Worm (Caenorhabditis elegans) whole organism, L2 larva: ENCODE data around the gene C04F5.2.

Source experiments
- C34F6.9 ChIP-seq: fragments of 150-350 bp; optimal IDR thresholded peaks from 2 replicates; lab custom pipeline; 2014; ENCODE audit warnings: missing biosample characterization, missing genetic modification characterization
- F13H6.1 ChIP-seq: sonication (generic microtip); optimal IDR thresholded peaks from 2 replicates; lab custom pipeline; 2016; ENCODE audit warnings: missing genetic modification characterization, missing compliant biosample characterization
- R02D3.7 ChIP-seq: fragments of 150-350 bp; optimal IDR thresholded peaks from 2 replicates; lab custom pipeline; 2014; ENCODE audit warnings: missing biosample characterization, missing genetic modification characterization
- ZK546.5 ChIP-seq: sonication (generic microtip); optimal IDR thresholded peaks from 2 replicates; lab custom pipeline; 2017; ENCODE audit warnings: missing biosample characterization, missing genetic modification characterization
- alr-1 ChIP-seq: fragments of 150-350 bp; optimal IDR thresholded peaks from 2 replicates; lab custom pipeline; 2014; ENCODE audit warnings: missing biosample characterization, missing genetic modification characterization
- blmp-1 ChIP-seq: sonication (generic microtip); optimal IDR thresholded peaks from 2 replicates; lab custom pipeline; 2017; ENCODE audit warnings: missing genetic modification characterization, mild to moderate bottlenecking, missing compliant biosample characterization, antibody characterized with exemption, moderate library complexity; ENCODE audit not compliant: insufficient read depth
- dmd-4 ChIP-seq: sonication (generic microtip); optimal IDR thresholded peaks from 2 replicates; lab custom pipeline; 2017; ENCODE audit warnings: missing biosample characterization, missing genetic modification characterization
- elt-3 ChIP-seq: sonication (generic microtip); optimal IDR thresholded peaks from 2 replicates; lab custom pipeline; 2017; ENCODE audit warnings: missing biosample characterization, missing genetic modification characterization
- fos-1 ChIP-seq: fragments of 150-350 bp; optimal IDR thresholded peaks from 2 replicates; lab custom pipeline; 2014; ENCODE audit warnings: missing biosample characterization, missing genetic modification characterization
- gmeb-1 ChIP-seq: fragments of 150-350 bp; optimal IDR thresholded peaks from 2 replicates; lab custom pipeline; 2014; ENCODE audit warnings: missing biosample characterization, missing genetic modification characterization
- lin-11 ChIP-seq: fragments of 150-350 bp; sonication (generic microtip); optimal IDR thresholded peaks from 2 replicates; lab custom pipeline; 2014; ENCODE audit warnings: missing biosample characterization, missing genetic modification characterization, inconsistent platforms, mixed read lengths
- lin-39 ChIP-seq: fragments of 150-350 bp; optimal IDR thresholded peaks from 2 replicates; lab custom pipeline; 2014; ENCODE audit warnings: missing biosample characterization, missing genetic modification reagents, missing genetic modification characterization
- mab-5 ChIP-seq: fragments of 150-350 bp; optimal IDR thresholded peaks from 2 replicates; lab custom pipeline; 2014; ENCODE audit warnings: missing biosample characterization, missing genetic modification characterization
- mbf-1 ChIP-seq: sonication (generic microtip); optimal IDR thresholded peaks from 2 replicates; lab custom pipeline; 2017; ENCODE audit warnings: missing biosample characterization, missing genetic modification characterization
- mdl-1 ChIP-seq, 2 experiments: fragments of 150-350 bp in 1 of 2; sonication (generic microtip) in 1 of 2; optimal IDR thresholded peaks; 2 replicates each; lab custom pipeline; 2017; ENCODE audit warnings: missing biosample characterization in 2 of 2, missing genetic modification characterization in 2 of 2
- nhr-11 ChIP-seq: fragments of 150-350 bp; optimal IDR thresholded peaks from 2 replicates; lab custom pipeline; 2014; ENCODE audit warnings: missing biosample characterization, missing genetic modification characterization
- nhr-12 ChIP-seq: fragments of 150-350 bp; optimal IDR thresholded peaks from 2 replicates; lab custom pipeline; 2014; ENCODE audit warnings: missing biosample characterization, missing genetic modification characterization
- nhr-129 ChIP-seq: fragments of 150-350 bp; optimal IDR thresholded peaks from 2 replicates; lab custom pipeline; 2014; ENCODE audit warnings: missing biosample characterization, missing genetic modification characterization
- nhr-21 ChIP-seq: fragments of 150-350 bp; optimal IDR thresholded peaks from 2 replicates; lab custom pipeline; 2014; ENCODE audit warnings: missing biosample characterization, missing genetic modification characterization
- nhr-23 ChIP-seq: fragments of 150-350 bp; optimal IDR thresholded peaks from 2 replicates; lab custom pipeline; 2014; ENCODE audit warnings: missing biosample characterization, missing genetic modification reagents, missing genetic modification characterization
- nhr-25 ChIP-seq: fragments of 150-350 bp; sonication (generic microtip); optimal IDR thresholded peaks from 3 replicates; lab custom pipeline; 2014; ENCODE audit warnings: missing biosample characterization, missing genetic modification characterization
- nhr-6 ChIP-seq: fragments of 150-350 bp; optimal IDR thresholded peaks from 2 replicates; lab custom pipeline; 2014; ENCODE audit warnings: missing biosample characterization, missing genetic modification characterization
- nhr-77 ChIP-seq: fragments of 150-350 bp; optimal IDR thresholded peaks from 2 replicates; lab custom pipeline; 2014; ENCODE audit warnings: missing biosample characterization, missing genetic modification characterization
- peb-1 ChIP-seq: fragments of 150-350 bp; optimal IDR thresholded peaks from 2 replicates; lab custom pipeline; 2014; ENCODE audit warnings: missing biosample characterization, missing genetic modification characterization
- sem-4 ChIP-seq: fragments of 150-350 bp; optimal IDR thresholded peaks from 2 replicates; lab custom pipeline; 2014; ENCODE audit warnings: missing biosample characterization, missing genetic modification reagents, missing genetic modification characterization
- skn-1 ChIP-seq: sonication (generic microtip); optimal IDR thresholded peaks from 2 replicates; lab custom pipeline; 2017; ENCODE audit warnings: missing biosample characterization, missing genetic modification characterization
- sma-3 ChIP-seq: sonication (generic microtip); optimal IDR thresholded peaks from 2 replicates; lab custom pipeline; 2016; ENCODE audit warnings: missing genetic modification reagents, missing genetic modification characterization, missing compliant biosample characterization
- sma-9 ChIP-seq, 2 experiments: fragments of 150-350 bp in 1 of 2; sonication (generic microtip) in 1 of 2; optimal IDR thresholded peaks; 2 replicates each; lab custom pipeline; 2014 to 2016; ENCODE audit warnings: missing genetic modification characterization in 2 of 2, mild to moderate bottlenecking in 1 of 2, missing biosample characterization in 1 of 2, missing compliant biosample characterization in 1 of 2, missing genetic modification reagents in 1 of 2, moderate library complexity in 1 of 2
- snpc-4 ChIP-seq: fragments of 150-350 bp; optimal IDR thresholded peaks from 2 replicates; lab custom pipeline; 2014; ENCODE audit warnings: missing biosample characterization, missing genetic modification characterization
- unc-39 ChIP-seq: fragments of 150-350 bp; optimal IDR thresholded peaks from 2 replicates; lab custom pipeline; 2014; ENCODE audit warnings: missing biosample characterization, missing genetic modification characterization
- unc-62 ChIP-seq: fragments of 150-350 bp; optimal IDR thresholded peaks from 2 replicates; lab custom pipeline; 2014; ENCODE audit warnings: missing biosample characterization, missing genetic modification reagents, missing genetic modification characterization
- zag-1 ChIP-seq: fragments of 150-350 bp; optimal IDR thresholded peaks from 2 replicates; lab custom pipeline; 2014; ENCODE audit warnings: missing biosample characterization, missing genetic modification characterization
- ztf-11 ChIP-seq: sonication (generic microtip); optimal IDR thresholded peaks from 2 replicates; lab custom pipeline; 2017; ENCODE audit warnings: missing biosample characterization, missing genetic modification characterization

C04F5.2 gene

DNA sequence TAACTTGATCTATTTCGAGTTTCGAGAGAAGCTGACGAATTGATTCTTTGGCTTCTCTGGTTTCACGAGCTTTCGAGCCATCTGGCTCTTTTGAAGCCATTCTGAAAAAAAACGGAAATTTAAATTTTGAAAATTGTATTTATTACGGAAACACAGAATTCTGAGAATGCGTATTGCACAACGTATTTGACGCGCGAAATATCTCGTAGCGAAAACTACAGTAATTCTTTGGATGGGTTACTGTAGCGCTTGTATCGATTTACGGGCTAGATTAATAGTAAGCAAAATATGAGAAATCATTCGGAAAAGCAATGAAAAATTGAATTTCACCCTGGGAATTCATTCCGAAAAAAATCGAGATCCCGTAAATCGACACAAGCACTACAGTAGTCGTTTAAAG is 16.7 kb upstream of the C04F5.2 start, which contains the start of gene C04F5.8:
C04F5.8 (minus strand) TSS at position 101 of the 400 bp plus-strand sequence.
- TF ChIP-seq C34F6.9 (tag; lab: Kevin White, UChicago) (no peak), nhr-6 (no peak), gmeb-1 (tag; lab: Kevin White, UChicago) (no peak), zag-1 (tag; lab: Kevin White, UChicago) (no peak), sma-9 (GFP tag; optimal IDR thresholded peaks at IDR 0.05; lab: Kevin White, UChicago) (no peak), sma-9 (tag; optimal IDR thresholded peaks at IDR 0.05; lab: Kevin White, UChicago) (no peak), nhr-77 (tag; lab: Kevin White, UChicago) (no peak), nhr-129 (no peak), peb-1 (no peak), mbf-1 (tag; lab: Kevin White, UChicago) (no peak), unc-39 (no peak), snpc-4 (tag; lab: Kevin White, UChicago) (no peak), R02D3.7 (tag; lab: Kevin White, UChicago) (no peak), skn-1 (tag; lab: Kevin White, UChicago) (no peak)
- TF ChIP-seq, all 48 proteins: peak for 0

DNA sequence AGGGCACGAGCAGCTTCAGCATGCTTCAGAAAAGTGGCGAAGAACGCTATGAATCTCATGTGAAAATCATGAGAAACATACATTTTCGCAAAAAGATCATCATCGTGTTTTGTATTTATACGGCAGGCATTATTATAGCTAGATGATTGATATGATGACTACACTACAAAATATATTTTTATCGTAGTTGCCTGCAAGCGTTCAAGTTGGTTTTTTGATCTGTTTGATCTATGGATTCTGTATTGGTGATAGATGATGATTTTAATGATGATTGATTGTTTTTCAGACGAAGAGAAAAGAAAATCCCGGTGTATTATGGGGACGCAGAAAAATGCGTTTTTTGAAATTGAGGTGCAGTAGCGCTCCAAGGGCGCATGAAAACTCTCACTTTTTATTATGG is 13.7 kb upstream of the C04F5.2 start, which contains the start of gene ugt-63:
ugt-63 (minus strand) TSS at position 89 of the 400 bp plus-strand sequence.
- TF ChIP-seq nhr-21 (tag; lab: Kevin White, UChicago) (peak; percentile 18), sma-9 (GFP tag; optimal IDR thresholded peaks at IDR 0.05; lab: Kevin White, UChicago) (peak; percentile 69), sma-9 (tag; optimal IDR thresholded peaks at IDR 0.05; lab: Kevin White, UChicago) (no peak), sma-3 (GFP tag; lab: Kevin White, UChicago) (no peak), nhr-25 (tag; lab: Kevin White, UChicago) (peak; percentile 29), mab-5 (peak; percentile 30), mdl-1 (tag; optimal IDR thresholded peaks at IDR 0.05; lab: Kevin White, UChicago) (no peak)

DNA sequence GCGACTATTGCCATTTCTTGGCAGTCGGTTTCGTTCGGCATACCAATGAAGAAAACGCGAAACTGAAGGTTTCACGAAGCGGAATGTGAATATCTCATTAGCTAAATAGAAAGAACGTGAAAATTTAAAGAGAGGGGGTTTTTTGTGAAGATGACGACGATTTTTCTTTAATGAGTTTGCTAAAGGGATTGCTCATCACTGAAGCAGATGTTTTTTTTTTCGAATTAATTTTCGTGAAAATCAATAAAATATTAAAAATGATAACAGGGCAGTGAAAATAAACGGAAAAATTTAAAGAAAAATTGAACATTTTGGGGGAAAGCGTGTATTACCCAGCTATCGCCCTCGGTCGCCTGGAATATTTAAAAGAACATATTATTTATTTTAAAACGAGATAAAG is 10.9 kb upstream of the C04F5.2 start, which contains the start of gene srab-3:
srab-3 (minus strand) TSS at position 101 of the 400 bp plus-strand sequence.
- no peak for TF ChIP-seq nhr-129
- TF ChIP-seq F13H6.1 (tag; lab: Kevin White, UChicago) = no peak
- no peak for TF ChIP-seq unc-62 (GFP tag; lab: Kevin White, UChicago)
- TF ChIP-seq nhr-12 = no peak
- no peak for TF ChIP-seq mab-5
- TF ChIP-seq fos-1 (tag; lab: Kevin White, UChicago) = no peak

DNA sequence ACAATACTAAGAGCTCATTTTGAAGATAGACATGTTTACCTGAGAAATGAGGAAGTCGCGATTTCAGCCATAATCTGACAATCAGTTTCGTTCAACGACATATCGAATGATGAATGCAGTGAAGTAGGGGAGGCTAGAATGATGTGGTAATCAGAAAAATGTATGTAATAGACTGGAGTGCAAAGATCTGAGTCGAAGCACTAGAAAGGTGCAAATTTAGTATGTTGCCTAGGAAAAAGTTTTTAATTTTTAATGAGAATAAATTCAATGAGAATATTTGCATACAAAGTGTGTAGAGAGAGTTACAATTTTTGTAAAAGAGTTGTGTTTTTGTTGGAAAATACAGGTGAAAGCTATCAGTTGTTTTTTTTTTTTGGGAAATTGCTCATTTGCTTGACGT is 8.0 kb upstream of the C04F5.2 start, which contains the start of gene srab-2:
srab-2 (minus strand) TSS at position 101 of the 400 bp plus-strand sequence.
- no peak for TF ChIP-seq ztf-11 (tag; lab: Kevin White, UChicago)
- TF ChIP-seq ZK546.5 (tag; lab: Kevin White, UChicago) = no peak
- TF ChIP-seq nhr-21 (tag; lab: Kevin White, UChicago) = no peak
- TF ChIP-seq blmp-1 (tag; lab: Kevin White, UChicago) = no peak
- TF ChIP-seq alr-1 (tag; lab: Kevin White, UChicago) = no peak
- no peak for TF ChIP-seq dmd-4 (tag; lab: Kevin White, UChicago)
- TF ChIP-seq nhr-23 = no peak
- no peak for TF ChIP-seq nhr-11
- no peak for TF ChIP-seq nhr-25 (tag; lab: Kevin White, UChicago)
- no peak for TF ChIP-seq sem-4 (tag; lab: Kevin White, UChicago)
- TF ChIP-seq R02D3.7 (tag; lab: Kevin White, UChicago) = no peak
- TF ChIP-seq lin-39 (tag; lab: Kevin White, UChicago) = no peak
- no peak for TF ChIP-seq lin-11
- no peak for TF ChIP-seq sma-9 (GFP tag; optimal IDR thresholded peaks at IDR 0.05; lab: Kevin White, UChicago)
- no peak for TF ChIP-seq sma-9 (tag; optimal IDR thresholded peaks at IDR 0.05; lab: Kevin White, UChicago)
- TF ChIP-seq elt-3 = no peak
- no peak for TF ChIP-seq mab-5

DNA sequence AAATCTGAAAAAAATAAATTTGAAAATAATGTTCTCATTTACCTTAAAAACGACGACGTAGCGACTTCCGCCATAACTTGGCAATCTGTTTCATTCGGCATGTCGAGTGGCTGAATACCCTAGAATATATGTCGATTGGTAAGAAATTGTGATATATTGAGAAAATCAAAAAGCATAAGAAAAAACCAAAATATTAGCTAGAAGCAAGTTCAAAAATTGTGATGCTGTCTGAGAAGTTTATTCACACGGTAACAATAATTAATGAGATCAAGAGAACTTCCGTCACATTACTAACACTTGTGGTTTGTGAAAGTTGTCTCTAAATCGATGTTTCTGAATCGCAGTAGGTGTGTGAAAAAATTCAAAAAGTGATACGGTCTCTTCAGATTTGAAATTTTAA is 5.1 kb upstream of the C04F5.2 start, which contains the start of gene srab-1:
srab-1 (minus strand) TSS at position 101 of the 400 bp plus-strand sequence.
- TF ChIP-seq unc-39 (no peak), nhr-12 (no peak), nhr-6 (no peak), ZK546.5 (tag; lab: Kevin White, UChicago) (no peak), skn-1 (tag; lab: Kevin White, UChicago) (no peak), nhr-21 (tag; lab: Kevin White, UChicago) (no peak), blmp-1 (tag; lab: Kevin White, UChicago) (no peak), sma-9 (GFP tag; optimal IDR thresholded peaks at IDR 0.05; lab: Kevin White, UChicago) (no peak), sma-9 (tag; optimal IDR thresholded peaks at IDR 0.05; lab: Kevin White, UChicago) (no peak), nhr-11 (no peak)
